Worm (Caenorhabditis elegans): ENCODE measurements around the gene ssl-1.

ce11 chrIII:12788239-12788638 is 73.9 kb downstream of the ssl-1 start:
- TF ChIP-seq snpc-4 (tag; optimal IDR thresholded peaks at IDR 0.05) (no peak), ztf-4 (tag; optimal IDR thresholded peaks at IDR 0.05) (no peak), unc-62 (GFP tag; optimal IDR thresholded peaks at IDR 0.05) (no peak), nhr-12 (tag; optimal IDR thresholded peaks at IDR 0.05) (no peak), nhr-129 (tag; optimal IDR thresholded peaks at IDR 0.05) (no peak), fos-1 (tag; optimal IDR thresholded peaks at IDR 0.05) (no peak), elt-3 (tag; optimal IDR thresholded peaks at IDR 0.05) (no peak), unc-39 (tag; optimal IDR thresholded peaks at IDR 0.05) (no peak), nhr-237 (tag; optimal IDR thresholded peaks at IDR 0.05) (no peak), nhr-77 (tag; optimal IDR thresholded peaks at IDR 0.05) (no peak), aly-2 (tag; optimal IDR thresholded peaks at IDR 0.05) (no peak)
